Worm (Caenorhabditis elegans) whole organism, midembryonic: ENCODE data around the gene H01G02.1.

Experiments used
- T22C8.4 ChIP-seq: fragments of 200-800 bp; sonication (Bioruptor generic); IDR thresholded peaks from 2 replicates; pipeline ENCODE4 v1.3.6; 2022; ENCODE audit warnings: missing genetic modification characterization, missing compliant biosample characterization
- cog-1 ChIP-seq: sonication (generic microtip); optimal IDR thresholded peaks from 2 replicates; lab custom pipeline; 2016; ENCODE audit warnings: missing genetic modification characterization, missing compliant biosample characterization
- flt-1 ChIP-seq: fragments of 200-800 bp; sonication (Bioruptor generic); IDR thresholded peaks from 2 replicates; pipeline ENCODE4 v1.3.6; 2022; ENCODE audit warnings: missing genetic modification characterization, missing compliant biosample characterization
- klf-2 ChIP-seq: fragments of 200-800 bp; sonication (Bioruptor generic); conservative IDR thresholded peaks from 2 replicates; pipeline ENCODE4 v1.3.6; 2022; ENCODE audit warnings: missing genetic modification reagents, missing genetic modification characterization, missing compliant biosample characterization
- med-1 ChIP-seq: sonication (generic microtip); optimal IDR thresholded peaks from 2 replicates; lab custom pipeline; 2017; ENCODE audit warnings: missing genetic modification characterization, mild to moderate bottlenecking, missing compliant biosample characterization, antibody characterized with exemption, missing genetic modification reagents; ENCODE audit not compliant: insufficient read depth
- ref-1 ChIP-seq: fragments of 200-800 bp; sonication (Bioruptor generic); conservative IDR thresholded peaks from 2 replicates; pipeline ENCODE4 v1.3.6; 2022; ENCODE audit warnings: missing genetic modification reagents, missing genetic modification characterization, missing compliant biosample characterization
- ztf-29 ChIP-seq: fragments of 200-800 bp; sonication (Bioruptor generic); IDR thresholded peaks from 2 replicates; pipeline ENCODE4 v1.3.6; 2022; ENCODE audit warnings: missing genetic modification reagents, missing genetic modification characterization, missing compliant biosample characterization

DNA sequence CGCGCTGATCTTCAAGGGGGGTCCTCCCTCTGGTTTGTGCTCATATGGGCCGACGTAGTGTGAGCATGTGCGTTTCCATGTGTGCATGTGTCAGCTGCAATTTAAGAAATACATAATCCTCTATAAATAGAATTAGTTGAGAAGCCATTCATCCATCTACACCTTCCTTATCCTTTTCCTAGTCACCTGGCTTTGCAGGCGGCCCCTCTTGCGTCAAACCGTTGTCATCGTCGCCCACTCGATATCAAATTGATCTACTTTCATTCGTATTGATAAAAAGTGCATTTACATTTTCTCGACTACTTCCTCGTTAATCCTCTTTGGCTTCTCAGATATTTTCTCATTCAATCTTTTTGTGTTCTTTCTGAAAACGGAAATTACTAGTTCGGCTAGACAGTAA is 8.1 kb upstream of the H01G02.1 start:
- no peak for TF ChIP-seq klf-2
- TF ChIP-seq ztf-29 (GFP tag; lab: Robert Waterston, UW) = no peak
- TF ChIP-seq ref-1 = no peak
- no peak for TF ChIP-seq T22C8.4 (GFP tag; lab: Robert Waterston, UW)
- TF ChIP-seq flt-1 = no peak
- TF ChIP-seq med-1 = no peak
- TF ChIP-seq cog-1 (tag; lab: Kevin White, UChicago) = no peak
